Worm (Caenorhabditis elegans) whole organism, young adult: Measurements from ENCODE around the gene nstp-4.

Experiments
- B0019.2 ChIP-seq: fragments of 200-800 bp; sonication (Bioruptor generic); conservative IDR thresholded peaks from 2 replicates; pipeline ENCODE4 v1.3.6; 2022; ENCODE audit warnings: missing genetic modification reagents, missing genetic modification characterization, missing compliant biosample characterization
- B0261.1 ChIP-seq: sonication (generic microtip); optimal IDR thresholded peaks from 2 replicates; lab custom pipeline; 2016; ENCODE audit warnings: mild to moderate bottlenecking, missing genetic modification characterization, moderate library complexity, missing compliant biosample characterization
- F22D6.2 ChIP-seq: sonication (generic microtip); optimal IDR thresholded peaks from 2 replicates; lab custom pipeline; 2016; ENCODE audit warnings: mild to moderate bottlenecking, missing genetic modification characterization, missing compliant biosample characterization
- F33H1.4 ChIP-seq: fragments of 200-800 bp; sonication (Bioruptor generic); IDR thresholded peaks from 2 replicates; pipeline ENCODE4 v1.3.6; 2022; ENCODE audit warnings: missing genetic modification reagents, missing genetic modification characterization, missing compliant biosample characterization
- F55B11.4 ChIP-seq: sonication (generic microtip); optimal IDR thresholded peaks from 2 replicates; lab custom pipeline; 2016; ENCODE audit warnings: missing compliant biosample characterization, missing genetic modification characterization, borderline replicate concordance; ENCODE audit not compliant: insufficient read depth
- F57A8.1 ChIP-seq: fragments of 200-800 bp; sonication (Bioruptor generic); optimal IDR thresholded peaks from 2 replicates; lab custom pipeline; 2018; ENCODE audit warnings: mild to moderate bottlenecking, missing genetic modification characterization, moderate library complexity, missing compliant biosample characterization
- F57C9.4 ChIP-seq: sonication (generic microtip); optimal IDR thresholded peaks from 2 replicates; lab custom pipeline; 2017; ENCODE audit warnings: mild to moderate bottlenecking, missing genetic modification characterization, missing compliant biosample characterization
- K11D2.4 ChIP-seq: fragments of 200-800 bp; sonication (Bioruptor generic); IDR thresholded peaks from 2 replicates; pipeline ENCODE4 v1.3.6; 2022; ENCODE audit warnings: missing genetic modification reagents, missing genetic modification characterization, missing compliant biosample characterization
- Y56A3A.18 ChIP-seq: fragments of 200-800 bp; sonication (Bioruptor generic); IDR thresholded peaks from 2 replicates; pipeline ENCODE4 v1.3.6; 2022; ENCODE audit warnings: missing genetic modification reagents, missing genetic modification characterization, missing compliant biosample characterization
- ZK185.1 ChIP-seq: sonication (generic microtip); optimal IDR thresholded peaks from 2 replicates; lab custom pipeline; 2016; ENCODE audit warnings: mild to moderate bottlenecking, missing genetic modification characterization, missing compliant biosample characterization; ENCODE audit not compliant: poor library complexity, severe bottlenecking
- akir-1 ChIP-seq: fragments of 200-800 bp; sonication (Bioruptor generic); optimal IDR thresholded peaks from 2 replicates; lab custom pipeline; 2018; ENCODE audit warnings: mild to moderate bottlenecking, missing genetic modification characterization, moderate library complexity, missing compliant biosample characterization
- atf-7 ChIP-seq: sonication (generic microtip); optimal IDR thresholded peaks from 2 replicates; lab custom pipeline; 2017; ENCODE audit warnings: mild to moderate bottlenecking, missing genetic modification characterization, missing compliant biosample characterization
- attf-3 ChIP-seq: fragments of 200-800 bp; sonication (Bioruptor generic); conservative IDR thresholded peaks from 2 replicates; pipeline ENCODE4 v1.3.6; 2022; ENCODE audit warnings: missing genetic modification reagents, missing genetic modification characterization, missing compliant biosample characterization
- bed-1 ChIP-seq: fragments of 200-800 bp; sonication (Bioruptor generic); IDR thresholded peaks from 2 replicates; pipeline ENCODE4 v1.3.6; 2022; ENCODE audit warnings: missing genetic modification reagents, missing genetic modification characterization, missing compliant biosample characterization
- bed-2 ChIP-seq: fragments of 200-800 bp; sonication (Bioruptor generic); IDR thresholded peaks from 2 replicates; pipeline ENCODE4 v1.3.6; 2022; ENCODE audit warnings: missing genetic modification reagents, missing genetic modification characterization, missing compliant biosample characterization
- chd-7 ChIP-seq: sonication (generic microtip); optimal IDR thresholded peaks from 2 replicates; lab custom pipeline; 2016; ENCODE audit warnings: mild to moderate bottlenecking, missing genetic modification characterization, moderate library complexity, missing compliant biosample characterization
- die-1 ChIP-seq: sonication (generic microtip); optimal IDR thresholded peaks from 2 replicates; lab custom pipeline; 2016; ENCODE audit warnings: missing genotype, mild to moderate bottlenecking, missing genetic modification characterization, missing compliant biosample characterization
- dox-1 ChIP-seq: fragments of 200-800 bp; sonication (Bioruptor generic); IDR thresholded peaks from 2 replicates; pipeline ENCODE4 v1.3.6; 2022; ENCODE audit warnings: missing genetic modification reagents, missing genetic modification characterization, missing compliant biosample characterization
- dpff-1 ChIP-seq: sonication (generic microtip); optimal IDR thresholded peaks from 2 replicates; lab custom pipeline; 2017; ENCODE audit warnings: mild to moderate bottlenecking, missing genetic modification characterization, missing compliant biosample characterization
- dpl-1 ChIP-seq: fragments of 150-350 bp; optimal IDR thresholded peaks from 2 replicates; lab custom pipeline; 2014; ENCODE audit warnings: missing biosample characterization, missing genetic modification reagents, missing genetic modification characterization
- efl-1 ChIP-seq: fragments of 150-350 bp; optimal IDR thresholded peaks from 2 replicates; lab custom pipeline; 2014; ENCODE audit warnings: missing biosample characterization, missing genetic modification reagents, missing genetic modification characterization
- egl-18 ChIP-seq: fragments of 200-800 bp; sonication (Bioruptor generic); IDR thresholded peaks from 2 replicates; pipeline ENCODE4 v1.3.6; 2022; ENCODE audit warnings: missing genetic modification reagents, missing genetic modification characterization, missing compliant biosample characterization
- egl-44 ChIP-seq: fragments of 200-800 bp; sonication (Bioruptor generic); IDR thresholded peaks from 2 replicates; pipeline ENCODE4 v1.3.6; 2022; ENCODE audit warnings: missing genetic modification reagents, missing genetic modification characterization, missing compliant biosample characterization
- ets-4 ChIP-seq: fragments of 200-800 bp; sonication (Bioruptor generic); optimal IDR thresholded peaks from 2 replicates; lab custom pipeline; 2018; ENCODE audit warnings: mild to moderate bottlenecking, missing genetic modification characterization, missing compliant biosample characterization
- gei-17 ChIP-seq: fragments of 200-800 bp; sonication (Bioruptor generic); optimal IDR thresholded peaks from 2 replicates; lab custom pipeline; 2018; ENCODE audit warnings: mild to moderate bottlenecking, missing genetic modification characterization, missing compliant biosample characterization
- him-1 ChIP-seq: sonication (generic microtip); optimal IDR thresholded peaks from 2 replicates; lab custom pipeline; 2016; ENCODE audit warnings: missing genotype, missing genetic modification reagents, missing genetic modification characterization, missing compliant biosample characterization
- hlh-12 ChIP-seq: sonication (generic microtip); optimal IDR thresholded peaks from 2 replicates; lab custom pipeline; 2016; ENCODE audit warnings: missing genetic modification characterization, missing compliant biosample characterization
- hsf-1 ChIP-seq: fragments of 200-800 bp; sonication (Bioruptor generic); IDR thresholded peaks from 2 replicates; pipeline ENCODE4 v1.3.6; 2022; ENCODE audit warnings: missing genetic modification reagents, missing genetic modification characterization, missing compliant biosample characterization
- mel-28 ChIP-seq: sonication (generic microtip); optimal IDR thresholded peaks from 2 replicates; lab custom pipeline; 2016; ENCODE audit warnings: borderline replicate concordance, mild to moderate bottlenecking, missing genetic modification characterization, missing compliant biosample characterization
- nfya-2 ChIP-seq: fragments of 200-800 bp; sonication (Bioruptor generic); IDR thresholded peaks from 2 replicates; pipeline ENCODE4 v1.3.6; 2022; ENCODE audit warnings: missing genetic modification reagents, missing genetic modification characterization, missing compliant biosample characterization
- nhr-27 ChIP-seq: fragments of 200-800 bp; sonication (Bioruptor generic); optimal IDR thresholded peaks from 2 replicates; lab custom pipeline; 2018; ENCODE audit warnings: mild to moderate bottlenecking, missing genetic modification characterization, moderate library complexity, missing compliant biosample characterization
- nhr-80 ChIP-seq: sonication (generic microtip); optimal IDR thresholded peaks from 2 replicates; lab custom pipeline; 2016; ENCODE audit warnings: missing genetic modification characterization, missing compliant biosample characterization
- pbrm-1 ChIP-seq: fragments of 200-800 bp; sonication (Bioruptor generic); IDR thresholded peaks from 2 replicates; pipeline ENCODE4 v1.3.6; 2022; ENCODE audit warnings: missing genetic modification reagents, missing genetic modification characterization, missing compliant biosample characterization
- somi-1 ChIP-seq: fragments of 200-800 bp; sonication (Bioruptor generic); optimal IDR thresholded peaks from 2 replicates; lab custom pipeline; 2018; ENCODE audit warnings: mild to moderate bottlenecking, missing genetic modification characterization, missing compliant biosample characterization
- tbp1 ChIP-seq: fragments of 200-800 bp; sonication (Bioruptor generic); optimal IDR thresholded peaks from 2 replicates; lab custom pipeline; 2018; ENCODE audit warnings: mild to moderate bottlenecking, missing genetic modification characterization, missing compliant biosample characterization
- unc-130 ChIP-seq: sonication (generic microtip); optimal IDR thresholded peaks from 2 replicates; lab custom pipeline; 2016; ENCODE audit warnings: missing genetic modification reagents, missing genetic modification characterization, missing compliant biosample characterization
- zim-3 ChIP-seq: sonication (generic microtip); optimal IDR thresholded peaks from 2 replicates; lab custom pipeline; 2017; ENCODE audit warnings: mild to moderate bottlenecking, missing genetic modification characterization, moderate library complexity, missing compliant biosample characterization
- ztf-22 ChIP-seq: fragments of 200-800 bp; sonication (Bioruptor generic); optimal IDR thresholded peaks from 2 replicates; lab custom pipeline; 2018; ENCODE audit warnings: mild to moderate bottlenecking, missing genetic modification characterization, moderate library complexity, missing compliant biosample characterization
- ztf-25 ChIP-seq: fragments of 200-800 bp; sonication (Bioruptor generic); IDR thresholded peaks from 2 replicates; pipeline ENCODE4 v1.3.6; 2022; ENCODE audit warnings: missing genetic modification reagents, missing genetic modification characterization, missing compliant biosample characterization
- ztf-28 ChIP-seq: fragments of 200-800 bp; sonication (Bioruptor generic); IDR thresholded peaks from 2 replicates; pipeline ENCODE4 v1.3.6; 2022; ENCODE audit warnings: missing genetic modification reagents, missing genetic modification characterization, missing compliant biosample characterization
- ztf-6 ChIP-seq: fragments of 200-800 bp; sonication (Bioruptor generic); IDR thresholded peaks from 2 replicates; pipeline ENCODE4 v1.3.6; 2022; ENCODE audit warnings: missing genetic modification reagents, missing genetic modification characterization, missing compliant biosample characterization

nstp-4 gene

ce11 chrII:349749-350148 lies 38.9 kb upstream of the nstp-4 start:
- TF ChIP-seq efl-1 (GFP tag; lab: Kevin White, UChicago) (no peak), F22D6.2 (no peak), chd-7 (tag; lab: Kevin White, UChicago) (no peak), gei-17 (no peak), B0261.1 (tag; lab: Kevin White, UChicago) (no peak), mel-28 (tag; lab: Kevin White, UChicago) (no peak), zim-3 (tag; lab: Kevin White, UChicago) (no peak), tbp1 (GFP tag; lab: Kevin White, UChicago) (no peak), dox-1 (no peak), dpl-1 (no peak), bed-1 (GFP tag; lab: Robert Waterston, UW) (no peak), bed-2 (no peak), unc-130 (GFP tag; lab: Kevin White, UChicago) (no peak)
- TF ChIP-seq, all 124 proteins: peak for 0

ce11 chrII:354494-354893 lies 34.1 kb upstream of the nstp-4 start:
- TF ChIP-seq tbp1 (GFP tag; lab: Kevin White, UChicago) (no peak), hlh-12 (no peak), dpff-1 (tag; lab: Kevin White, UChicago) (no peak), pbrm-1 (GFP tag; lab: Robert Waterston, UW) (no peak), ztf-25 (GFP tag; lab: Robert Waterston, UW) (no peak), nhr-80 (no peak), unc-130 (GFP tag; lab: Kevin White, UChicago) (no peak), B0019.2 (no peak), ztf-6 (GFP tag; lab: Robert Waterston, UW) (no peak), K11D2.4 (GFP tag; lab: Robert Waterston, UW) (no peak), somi-1 (no peak), akir-1 (GFP tag; lab: Kevin White, UChicago) (no peak), F22D6.2 (no peak), F33H1.4 (GFP tag; lab: Robert Waterston, UW) (no peak), Y56A3A.18 (GFP tag; lab: Robert Waterston, UW) (no peak), die-1 (tag; lab: Kevin White, UChicago) (no peak), nhr-27 (no peak), ztf-28 (GFP tag; lab: Robert Waterston, UW) (no peak), ZK185.1 (tag; lab: Kevin White, UChicago) (no peak), egl-18 (no peak)
- TF ChIP-seq, all 124 proteins: peak for 0

ce11 chrII:356969-357368 lies 31.7 kb upstream of the nstp-4 start, which contains the start of gene dmsr-4:
dmsr-4 (minus strand) TSS chrII:357069.
- TF ChIP-seq ztf-22 (no peak), K11D2.4 (GFP tag; lab: Robert Waterston, UW) (no peak), attf-3 (GFP tag; lab: Robert Waterston, UW) (no peak), egl-44 (no peak), nfya-2 (GFP tag; lab: Robert Waterston, UW) (no peak), ets-4 (GFP tag; lab: Kevin White, UChicago) (no peak), hsf-1 (GFP tag; lab: Robert Waterston, UW) (no peak), atf-7 (tag; lab: Kevin White, UChicago) (no peak), F57A8.1 (GFP tag; lab: Kevin White, UChicago) (no peak), gei-17 (no peak), him-1 (tag; lab: Kevin White, UChicago) (no peak), F55B11.4 (tag; lab: Kevin White, UChicago) (no peak), F57C9.4 (tag; lab: Kevin White, UChicago) (no peak)
